Worm (Caenorhabditis elegans): ENCODE data around the gene Y116A8C.33.

DNA sequence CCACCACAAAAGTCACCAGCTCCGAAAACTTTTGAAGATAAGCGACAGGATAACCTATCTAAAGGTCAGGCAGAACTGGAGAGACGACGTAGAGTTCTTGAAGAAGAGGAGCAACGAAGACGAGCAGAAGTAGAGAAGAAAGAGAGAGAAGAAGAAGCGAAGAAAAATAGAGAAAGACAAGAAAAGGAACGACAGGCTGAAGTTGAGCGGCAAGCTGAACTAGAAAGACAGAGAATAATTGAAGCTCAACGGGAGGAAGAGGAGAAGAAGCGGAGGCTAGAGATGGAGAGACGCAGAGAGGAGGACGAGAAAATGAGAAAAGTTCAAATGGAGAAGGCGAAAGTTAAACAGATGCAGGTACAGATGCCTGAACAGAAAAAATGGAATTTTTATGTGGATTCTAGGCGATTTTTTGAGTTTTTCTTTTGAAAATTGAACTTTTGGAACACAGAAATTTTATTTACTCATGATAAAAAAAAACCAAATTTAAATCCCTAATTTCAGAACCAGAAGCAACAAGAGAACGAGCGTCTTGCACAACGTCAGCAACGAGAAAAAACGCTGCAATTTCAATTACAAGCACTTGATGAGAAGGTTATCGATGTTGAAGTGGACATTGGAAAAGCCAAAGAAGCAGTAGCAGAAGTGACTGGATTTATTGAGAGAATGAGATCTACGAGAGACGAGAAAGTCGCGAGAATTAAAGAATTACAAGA is 9.3 kb downstream of the Y116A8C.33 start:
- TF ChIP-seq T22C8.4 (GFP tag; IDR thresholded peaks at IDR 0.05) (no peak), ztf-23 (GFP tag; IDR thresholded peaks at IDR 0.05) (no peak)

Measured in whole organism, midembryonic.